Fruit fly (Drosophila melanogaster) whole organism, embryonic: Measurements from ENCODE around the gene RpS8.

Source experiments
- ATbp ChIP-seq: fragments of 200-800 bp; sonication (Bioruptor generic); optimal IDR thresholded peaks from 2 replicates; lab custom pipeline; 2017; ENCODE audit warnings: missing biosample characterization, mild to moderate bottlenecking, missing genetic modification characterization, missing genetic modification reagents
- Bteb2 ChIP-seq: fragments of 200-800 bp; sonication (Bioruptor generic); optimal IDR thresholded peaks from 2 replicates; lab custom pipeline; 2016; ENCODE audit warnings: missing biosample characterization, missing genetic modification characterization
- CG10267 ChIP-seq: fragments of 200-800 bp; sonication (Bioruptor generic); optimal IDR thresholded peaks from 2 replicates; lab custom pipeline; 2018; ENCODE audit warnings: missing biosample characterization, mild to moderate bottlenecking, missing genetic modification characterization, moderate library complexity
- CG11504 ChIP-seq: fragments of 200-800 bp; sonication (Bioruptor generic); optimal IDR thresholded peaks from 3 replicates; lab custom pipeline; 2019; ENCODE audit warnings: missing biosample characterization, mild to moderate bottlenecking, missing genetic modification characterization, moderate library complexity
- CG14014 ChIP-seq: fragments of 200-800 bp; sonication (Bioruptor generic); IDR thresholded peaks from 2 replicates; pipeline ENCODE4 v1.3.6; 2022; ENCODE audit warnings: missing biosample characterization, missing genetic modification characterization
- CG15269 ChIP-seq: fragments of 200-800 bp; sonication (Bioruptor generic); optimal IDR thresholded peaks from 2 replicates; lab custom pipeline; 2018; ENCODE audit warnings: missing biosample characterization, mild to moderate bottlenecking, missing genetic modification characterization, moderate library complexity
- CG17361 ChIP-seq: fragments of 200-800 bp; sonication (Bioruptor generic); IDR thresholded peaks from 3 replicates; pipeline ENCODE4 v1.3.6; 2022; ENCODE audit warnings: missing biosample characterization, missing genetic modification characterization
- CG17802 ChIP-seq: fragments of 200-800 bp; sonication (Bioruptor generic); optimal IDR thresholded peaks from 2 replicates; lab custom pipeline; 2018; ENCODE audit warnings: missing biosample characterization, mild to moderate bottlenecking, missing genetic modification characterization, moderate library complexity
- CG18599 ChIP-seq: fragments of 200-800 bp; sonication (Bioruptor generic); optimal IDR thresholded peaks from 3 replicates; lab custom pipeline; 2017; ENCODE audit warnings: missing biosample characterization, missing genetic modification characterization, mild to moderate bottlenecking, moderate library complexity, missing genetic modification reagents
- CG2712 ChIP-seq: fragments of 200-800 bp; optimal IDR thresholded peaks from 3 replicates; lab custom pipeline; 2019; ENCODE audit warnings: missing biosample characterization, mild to moderate bottlenecking, missing genetic modification characterization, moderate library complexity
- CG3163 ChIP-seq: fragments of 200-800 bp; sonication (Bioruptor generic); optimal IDR thresholded peaks from 3 replicates; lab custom pipeline; 2016; ENCODE audit warnings: missing biosample characterization, missing genetic modification characterization
- CG3847 ChIP-seq: fragments of 200-800 bp; sonication (Bioruptor generic); IDR thresholded peaks from 2 replicates; pipeline ENCODE4 v1.3.6; 2022; ENCODE audit warnings: missing biosample characterization, missing genetic modification characterization
- CG4617 ChIP-seq: fragments of 200-800 bp; sonication (Bioruptor generic); optimal IDR thresholded peaks from 3 replicates; lab custom pipeline; 2016; ENCODE audit warnings: missing biosample characterization, missing genetic modification characterization, borderline replicate concordance
- CG6791 ChIP-seq: fragments of 200-800 bp; sonication (Bioruptor generic); IDR thresholded peaks from 3 replicates; pipeline ENCODE4 v1.3.6; 2022; ENCODE audit warnings: missing biosample characterization, missing genetic modification characterization; ENCODE audit not compliant: partially characterized antibody
- CG7786 ChIP-seq: fragments of 200-800 bp; sonication (Bioruptor generic); optimal IDR thresholded peaks from 2 replicates; lab custom pipeline; 2016; ENCODE audit warnings: missing biosample characterization, missing genetic modification characterization
- CG7928 ChIP-seq: fragments of 200-800 bp; sonication (Bioruptor generic); optimal IDR thresholded peaks from 2 replicates; lab custom pipeline; 2017; ENCODE audit warnings: missing biosample characterization, mild to moderate bottlenecking, missing genetic modification characterization
- CG8924 ChIP-seq: fragments of 200-800 bp; optimal IDR thresholded peaks from 3 replicates; lab custom pipeline; 2019; ENCODE audit warnings: missing biosample characterization, mild to moderate bottlenecking, missing genetic modification characterization, moderate library complexity
- CG9932 ChIP-seq: fragments of 200-800 bp; sonication (Bioruptor generic); IDR thresholded peaks from 2 replicates; pipeline ENCODE4 v1.3.6; 2022; ENCODE audit warnings: missing biosample characterization, missing genetic modification characterization
- Deaf1 ChIP-seq: fragments of 200-800 bp; optimal IDR thresholded peaks from 3 replicates; lab custom pipeline; 2019; ENCODE audit warnings: missing biosample characterization, mild to moderate bottlenecking, missing genetic modification characterization, moderate library complexity
- Dll ChIP-seq: fragments of 200-800 bp; sonication (Bioruptor generic); IDR thresholded peaks from 4 replicates; pipeline ENCODE4 v1.3.6; 2022; ENCODE audit warnings: missing biosample characterization, missing genetic modification characterization; ENCODE audit not compliant: partially characterized antibody
- Ets97D ChIP-seq: fragments of 200-800 bp; sonication (Bioruptor generic); optimal IDR thresholded peaks from 3 replicates; lab custom pipeline; 2016; ENCODE audit warnings: missing biosample characterization, missing genetic modification characterization
- Fer2 ChIP-seq: fragments of 200-800 bp; sonication (Bioruptor generic); optimal IDR thresholded peaks from 2 replicates; lab custom pipeline; 2018; ENCODE audit warnings: missing biosample characterization, mild to moderate bottlenecking, missing genetic modification characterization, moderate library complexity
- HHEX ChIP-seq: fragments of 200-800 bp; sonication (Bioruptor generic); optimal IDR thresholded peaks from 3 replicates; lab custom pipeline; 2017; ENCODE audit warnings: missing biosample characterization, mild to moderate bottlenecking, missing genetic modification characterization, missing genetic modification reagents
- Hand ChIP-seq: fragments of 200-800 bp; sonication (Bioruptor generic); optimal IDR thresholded peaks from 2 replicates; lab custom pipeline; 2017; ENCODE audit warnings: mild to moderate bottlenecking, missing biosample characterization, missing genetic modification reagents, missing genetic modification characterization
- Hey ChIP-seq: fragments of 200-800 bp; sonication (Bioruptor generic); optimal IDR thresholded peaks from 3 replicates; lab custom pipeline; 2018; ENCODE audit warnings: missing biosample characterization, mild to moderate bottlenecking, missing genetic modification characterization
- Hr78 ChIP-seq, 2 experiments: fragments of 200-800 bp in 1 of 2; fragments of >200 bp in 1 of 2; sonication (Bioruptor generic) in 1 of 2; optimal IDR thresholded peaks; 2 replicates each; lab custom pipeline; 2017 to 2019; ENCODE audit warnings: missing biosample characterization in 2 of 2, missing genetic modification characterization in 2 of 2, mild to moderate bottlenecking in 1 of 2, moderate library complexity in 1 of 2
- Nf-YB ChIP-seq: fragments of 200-800 bp; sonication (Bioruptor generic); optimal IDR thresholded peaks from 3 replicates; lab custom pipeline; 2019; ENCODE audit warnings: missing biosample characterization, mild to moderate bottlenecking, missing genetic modification characterization, moderate library complexity
- Spps ChIP-seq: fragments of 200-800 bp; sonication (Bioruptor generic); optimal IDR thresholded peaks from 2 replicates; lab custom pipeline; 2018; ENCODE audit warnings: missing biosample characterization, mild to moderate bottlenecking, missing genetic modification characterization
- Tbp ChIP-seq: fragments of >200 bp; optimal IDR thresholded peaks from 2 replicates; lab custom pipeline; 2018; ENCODE audit warnings: missing biosample characterization, missing genetic modification characterization
- ab ChIP-seq: fragments of 200-800 bp; sonication (Bioruptor generic); optimal IDR thresholded peaks from 2 replicates; lab custom pipeline; 2016; ENCODE audit warnings: missing biosample characterization, missing genetic modification characterization
- bowl ChIP-seq: fragments of 200-800 bp; sonication (Bioruptor generic); IDR thresholded peaks from 2 replicates; pipeline ENCODE4 v1.3.6; 2022; ENCODE audit warnings: missing biosample characterization, missing genetic modification characterization
- da ChIP-seq: fragments of 200-800 bp; sonication (Bioruptor generic); optimal IDR thresholded peaks from 2 replicates; lab custom pipeline; 2016; ENCODE audit warnings: missing biosample characterization, missing genetic modification characterization
- emc ChIP-seq: fragments of 200-800 bp; sonication (Bioruptor generic); optimal IDR thresholded peaks from 2 replicates; lab custom pipeline; 2016; ENCODE audit warnings: missing biosample characterization, missing genetic modification characterization
- en ChIP-seq: fragments of 200-800 bp; sonication (Bioruptor generic); optimal IDR thresholded peaks from 2 replicates; lab custom pipeline; 2016; ENCODE audit warnings: missing biosample characterization, missing genetic modification characterization
- gcm2 ChIP-seq: fragments of 200-800 bp; sonication (Bioruptor generic); optimal IDR thresholded peaks from 2 replicates; lab custom pipeline; 2016; ENCODE audit warnings: missing biosample characterization, missing genetic modification characterization
- gfzf ChIP-seq: fragments of 200-800 bp; sonication (Bioruptor generic); optimal IDR thresholded peaks from 2 replicates; lab custom pipeline; 2016; ENCODE audit warnings: missing biosample characterization, mild to moderate bottlenecking, missing genetic modification characterization, moderate library complexity
- hth ChIP-seq: fragments of >200 bp; optimal IDR thresholded peaks from 2 replicates; lab custom pipeline; 2017; ENCODE audit warnings: inconsistent platforms
- insv ChIP-seq, 2 experiments: fragments of 200-800 bp; sonication (Bioruptor generic); optimal IDR thresholded peaks; 3 replicates each; lab custom pipeline; 2016 to 2018; ENCODE audit warnings: missing biosample characterization in 2 of 2, missing genetic modification characterization in 2 of 2
- jing ChIP-seq: fragments of 200-800 bp; sonication (Bioruptor generic); optimal IDR thresholded peaks from 2 replicates; lab custom pipeline; 2018; ENCODE audit warnings: missing biosample characterization, mild to moderate bottlenecking, missing genetic modification characterization
- kni ChIP-seq: fragments of 200-800 bp; sonication (Bioruptor generic); optimal IDR thresholded peaks from 3 replicates; lab custom pipeline; 2017; ENCODE audit warnings: mild to moderate bottlenecking, missing biosample characterization, missing genetic modification reagents, missing genetic modification characterization
- lbe ChIP-seq: fragments of 200-800 bp; sonication (Bioruptor generic); optimal IDR thresholded peaks from 2 replicates; lab custom pipeline; 2016; ENCODE audit warnings: missing biosample characterization, mild to moderate bottlenecking, missing genetic modification characterization
- lola ChIP-seq, 3 experiments: fragments of >200 bp in 2 of 3; fragments of 200-800 bp in 1 of 3; sonication (Bioruptor generic) in 1 of 3; optimal IDR thresholded peaks; 2 replicates each; lab custom pipeline; 2017 to 2019; ENCODE audit warnings: missing biosample characterization in 3 of 3, missing genetic modification characterization in 3 of 3, mild to moderate bottlenecking in 1 of 3, moderate library complexity in 1 of 3
- maf-S ChIP-seq: fragments of 200-800 bp; sonication (Bioruptor generic); optimal IDR thresholded peaks from 2 replicates; lab custom pipeline; 2016; ENCODE audit warnings: missing biosample characterization, missing genetic modification characterization
- mirr ChIP-seq: fragments of 200-800 bp; sonication (Bioruptor generic); optimal IDR thresholded peaks from 3 replicates; lab custom pipeline; 2018; ENCODE audit warnings: missing biosample characterization, mild to moderate bottlenecking, missing genetic modification characterization
- pho ChIP-seq: fragments of 200-800 bp; sonication (Bioruptor generic); optimal IDR thresholded peaks from 2 replicates; lab custom pipeline; 2016; ENCODE audit warnings: missing biosample characterization, missing genetic modification characterization
- pita ChIP-seq: fragments of 200-800 bp; sonication (Bioruptor generic); optimal IDR thresholded peaks from 2 replicates; lab custom pipeline; 2017; ENCODE audit warnings: missing biosample characterization, mild to moderate bottlenecking, missing genetic modification characterization
- psq ChIP-seq: fragments of 200-800 bp; sonication (Bioruptor generic); optimal IDR thresholded peaks from 2 replicates; lab custom pipeline; 2017; ENCODE audit warnings: missing biosample characterization, missing genetic modification characterization
- pzg ChIP-seq: fragments of 200-800 bp; sonication (Bioruptor generic); optimal IDR thresholded peaks from 3 replicates; lab custom pipeline; 2018; ENCODE audit warnings: missing biosample characterization, mild to moderate bottlenecking, missing genetic modification characterization, moderate library complexity
- sob ChIP-seq: fragments of 200-800 bp; sonication (Bioruptor generic); IDR thresholded peaks from 2 replicates; pipeline ENCODE4 v1.3.6; 2022; ENCODE audit warnings: missing biosample characterization, missing genetic modification characterization
- tin ChIP-seq: fragments of 200-800 bp; sonication (Bioruptor generic); optimal IDR thresholded peaks from 3 replicates; lab custom pipeline; 2016; ENCODE audit warnings: missing biosample characterization, missing genetic modification characterization
- ttk ChIP-seq: fragments of 200-800 bp; sonication (Bioruptor generic); IDR thresholded peaks from 2 replicates; pipeline ENCODE4 v2.1.2; 2022; ENCODE audit warnings: missing biosample characterization, missing genetic modification characterization

The RpS8 gene

dm6 chr3R:29876733-29877193, 15.4 kb downstream of the RpS8 start, which contains the start of gene CG31038 (continued):
- no peak for TF ChIP-seq tin
- no peak for TF ChIP-seq hth (lab: Kevin White, UChicago)
- TF ChIP-seq en (GFP tag; lab: Kevin White, UChicago), result no peak
- no peak for TF ChIP-seq psq (GFP tag; lab: Kevin White, UChicago)
- no peak for TF ChIP-seq CG7928 (GFP tag; lab: Kevin White, UChicago)
- TF ChIP-seq Dll (GFP tag; lab: Robert Waterston, UW), result 0 out of 4 replicates have a peak, but pooled peaks have one; percentile 36
- TF ChIP-seq pho, result no peak
- no peak for TF ChIP-seq jing
- peak; percentile 57 for TF ChIP-seq sob
- no peak for TF ChIP-seq CG4617
- TF ChIP-seq HHEX (GFP tag; lab: Kevin White, UChicago), result no peak
- no peak for TF ChIP-seq CG9932 (GFP tag; lab: Robert Waterston, UW)
- no peak for TF ChIP-seq Bteb2 (GFP tag; lab: Kevin White, UChicago)
- no peak for TF ChIP-seq CG17802 (tag; lab: Kevin White, UChicago)
- TF ChIP-seq Deaf1 (tag; lab: Kevin White, UChicago), result peak; percentile 78
- no peak for TF ChIP-seq CG11504 (tag; lab: Kevin White, UChicago)
- TF ChIP-seq mirr (GFP tag; lab: Kevin White, UChicago), result peak; percentile 40
- no peak for TF ChIP-seq CG14014
- no peak for TF ChIP-seq maf-S (GFP tag; lab: Kevin White, UChicago)
- TF ChIP-seq Ets97D (GFP tag; lab: Kevin White, UChicago), result no peak
- TF ChIP-seq CG15269 (tag; lab: Kevin White, UChicago), result peak; percentile 3
- no peak for TF ChIP-seq CG3847 (GFP tag; lab: Robert Waterston, UW)
- TF ChIP-seq ATbp (GFP tag; lab: Kevin White, UChicago), result no peak
- no peak for TF ChIP-seq Nf-YB (GFP tag; lab: Kevin White, UChicago)
- TF ChIP-seq CG17361, result no peak
- no peak for TF ChIP-seq Spps
- no peak for TF ChIP-seq Hey
- no peak for TF ChIP-seq Fer2 (tag; lab: Kevin White, UChicago)
- TF ChIP-seq kni, result peak; percentile 58
- peak; percentile 79 for TF ChIP-seq CG3163 (GFP tag; lab: Kevin White, UChicago)
- no peak for TF ChIP-seq ttk (GFP tag; lab: Robert Waterston, UW)
- peak; percentile 69; the same call in 2 of the 3 replicates for TF ChIP-seq CG6791 (GFP tag; lab: Robert Waterston, UW)
- TF ChIP-seq CG18599 (GFP tag; lab: Kevin White, UChicago), result peak; percentile 15
- TF ChIP-seq lbe (GFP tag; lab: Kevin White, UChicago), result peak; percentile 1
- no peak for TF ChIP-seq Hand (GFP tag; lab: Kevin White, UChicago)
- no peak for TF ChIP-seq Tbp (GFP tag; lab: Kevin White, UChicago)
- no peak for TF ChIP-seq gfzf (GFP tag; lab: Kevin White, UChicago)
- no peak for TF ChIP-seq ab (GFP tag; lab: Kevin White, UChicago)
- TF ChIP-seq CG10267 (tag; lab: Kevin White, UChicago), result no peak
- TF ChIP-seq bowl, result no peak
- no peak for TF ChIP-seq emc (GFP tag; lab: Kevin White, UChicago)
- TF ChIP-seq insv (GFP tag; optimal IDR thresholded peaks at IDR 0.05; lab: Kevin White, UChicago), result no peak
- TF ChIP-seq gcm2 (GFP tag; lab: Kevin White, UChicago), result no peak
- TF ChIP-seq CG8924 (tag; lab: Kevin White, UChicago), result peak; percentile 13
- TF ChIP-seq pita (GFP tag; lab: Kevin White, UChicago), result no peak
- TF ChIP-seq pzg (GFP tag; lab: Kevin White, UChicago), result no peak
- peak; percentile 29 for TF ChIP-seq CG2712
- TF ChIP-seq lola (GFP tag; optimal IDR thresholded peaks at IDR 0.05; lab: Kevin White, UChicago), result no peak
- TF ChIP-seq da (GFP tag; lab: Kevin White, UChicago), result no peak
- TF ChIP-seq CG7786 (GFP tag; lab: Kevin White, UChicago), result no peak
- TF ChIP-seq Hr78 (GFP tag; optimal IDR thresholded peaks at IDR 0.05; lab: Kevin White, UChicago), result peak in 1 of 2 experiments; percentile 38
